Fruit fly (Drosophila melanogaster): ENCODE data around the gene KdelR.

KdelR gene

dm6 chr2L:10396877-10397587 is 29.7 kb upstream of the KdelR start:
- TF ChIP-seq psq (optimal IDR thresholded peaks at IDR 0.05), result no peak
- no peak for TF ChIP-seq EcR (GFP tag; optimal IDR thresholded peaks at IDR 0.05)
- TF ChIP-seq pan (optimal IDR thresholded peaks at IDR 0.05), result no peak
- no peak for TF ChIP-seq CG8478 (optimal IDR thresholded peaks at IDR 0.05)
- TF ChIP-seq Dll (optimal IDR thresholded peaks at IDR 0.05), result no peak
- TF ChIP-seq usp (GFP tag; optimal IDR thresholded peaks at IDR 0.05), result no peak

- TF ChIP-seq psq (optimal IDR thresholded peaks at IDR 0.05) (no peak), CG8478 (optimal IDR thresholded peaks at IDR 0.05) (no peak), pan (optimal IDR thresholded peaks at IDR 0.05) (no peak), usp (GFP tag; optimal IDR thresholded peaks at IDR 0.05) (no peak), Dll (optimal IDR thresholded peaks at IDR 0.05) (no peak), EcR (GFP tag; optimal IDR thresholded peaks at IDR 0.05) (no peak)
Measured at dm6 chr2L:10403803-10404315, 22.8 kb upstream of the KdelR start.

dm6 chr2L:10405008-10405654 is 21.6 kb upstream of the KdelR start, which contains the start of the genes CG17768, LSm-4 and Ir31a:
TSS of gene CG17768 (minus strand) at chr2L:10405203.
TSS of gene LSm-4 (minus strand) at chr2L:10405203.
TSS of gene Ir31a (plus strand) at chr2L:10405565.
- no peak for TF ChIP-seq usp (GFP tag; optimal IDR thresholded peaks at IDR 0.05)
- TF ChIP-seq psq (optimal IDR thresholded peaks at IDR 0.05), result no peak
- no peak for TF ChIP-seq EcR (GFP tag; optimal IDR thresholded peaks at IDR 0.05)
- no peak for TF ChIP-seq CG8478 (optimal IDR thresholded peaks at IDR 0.05)
- TF ChIP-seq pan (optimal IDR thresholded peaks at IDR 0.05), result no peak
- no peak for TF ChIP-seq Dll (optimal IDR thresholded peaks at IDR 0.05)

dm6 chr2L:10408122-10408576 is 18.5 kb upstream of the KdelR start, which contains the start of the genes Ip259 and RpS27A:
TSS of gene Ip259 (plus strand) at chr2L:10408352.
TSS of gene RpS27A (plus strand) at chr2L:10408352.
- no peak for TF ChIP-seq pan (optimal IDR thresholded peaks at IDR 0.05)
- TF ChIP-seq Dll (optimal IDR thresholded peaks at IDR 0.05), result no peak
- no peak for TF ChIP-seq CG8478 (optimal IDR thresholded peaks at IDR 0.05)
- no peak for TF ChIP-seq EcR (GFP tag; optimal IDR thresholded peaks at IDR 0.05)
- no peak for TF ChIP-seq usp (GFP tag; optimal IDR thresholded peaks at IDR 0.05)

dm6 chr2L:10413251-10414127 is 13.2 kb upstream of the KdelR start, which contains the start of the genes CG5355 and Klp31E:
TSS of gene CG5355 (minus strand) at chr2L:10413463.
TSS of gene Klp31E (plus strand) at chr2L:10414017.
- TF ChIP-seq EcR (GFP tag; optimal IDR thresholded peaks at IDR 0.05) (no peak), Dll (optimal IDR thresholded peaks at IDR 0.05) (no peak), psq (optimal IDR thresholded peaks at IDR 0.05) (no peak), pan (optimal IDR thresholded peaks at IDR 0.05) (no peak), CG8478 (optimal IDR thresholded peaks at IDR 0.05) (no peak), usp (GFP tag; optimal IDR thresholded peaks at IDR 0.05) (no peak)

- no peak for TF ChIP-seq EcR (GFP tag; optimal IDR thresholded peaks at IDR 0.05)
- no peak for TF ChIP-seq CG8478 (optimal IDR thresholded peaks at IDR 0.05)
- TF ChIP-seq pan (optimal IDR thresholded peaks at IDR 0.05), result no peak
- no peak for TF ChIP-seq Dll (optimal IDR thresholded peaks at IDR 0.05)
- no peak for TF ChIP-seq psq (optimal IDR thresholded peaks at IDR 0.05)
- TF ChIP-seq usp (GFP tag; optimal IDR thresholded peaks at IDR 0.05), result no peak
Measured at dm6 chr2L:10418981-10419380, 7.7 kb upstream of the KdelR start, which contains the start of gene RfC3. TSS of gene RfC3 (plus strand) at chr2L:10419190.

- TF ChIP-seq EcR (GFP tag; optimal IDR thresholded peaks at IDR 0.05) (no peak), psq (optimal IDR thresholded peaks at IDR 0.05) (no peak), pan (optimal IDR thresholded peaks at IDR 0.05) (no peak), CG8478 (optimal IDR thresholded peaks at IDR 0.05) (no peak), usp (GFP tag; optimal IDR thresholded peaks at IDR 0.05) (no peak), Dll (optimal IDR thresholded peaks at IDR 0.05) (no peak)
Measured at dm6 chr2L:10422643-10423606, 3.8 kb upstream of the KdelR start, which contains the start of the genes pie and Wdfy2. TSS of gene pie (minus strand) at chr2L:10422780. TSS of gene Wdfy2 (plus strand) at chr2L:10423291.

- TF ChIP-seq Dll (optimal IDR thresholded peaks at IDR 0.05) (no peak), CG8478 (optimal IDR thresholded peaks at IDR 0.05) (no peak), psq (optimal IDR thresholded peaks at IDR 0.05) (no peak), EcR (GFP tag; optimal IDR thresholded peaks at IDR 0.05) (no peak)
Measured at dm6 chr2L:10425599-10425998, 1.1 kb upstream of the KdelR start.

- TF ChIP-seq pan (optimal IDR thresholded peaks at IDR 0.05), result no peak
- no peak for TF ChIP-seq CG8478 (optimal IDR thresholded peaks at IDR 0.05)
- TF ChIP-seq psq (optimal IDR thresholded peaks at IDR 0.05), result no peak
- no peak for TF ChIP-seq Dll (optimal IDR thresholded peaks at IDR 0.05)
- no peak for TF ChIP-seq usp (GFP tag; optimal IDR thresholded peaks at IDR 0.05)
- TF ChIP-seq EcR (GFP tag; optimal IDR thresholded peaks at IDR 0.05), result no peak
Measured at dm6 chr2L:10428528-10428927, 1.8 kb downstream of the KdelR start, which contains the start of gene CG5188. TSS of gene CG5188 (plus strand) at chr2L:10428829.
